Worm (Caenorhabditis elegans) whole organism, L4 larva: Measurements from ENCODE around the gene sru-31.

Source experiments
- F10B5.3 ChIP-seq: sonication (generic microtip); optimal IDR thresholded peaks from 2 replicates; lab custom pipeline; 2016; ENCODE audit warnings: mild to moderate bottlenecking, missing genetic modification characterization, missing compliant biosample characterization
- F26F4.8 ChIP-seq: fragments of 200-800 bp; sonication (Bioruptor generic); conservative IDR thresholded peaks from 2 replicates; pipeline ENCODE4 v1.3.6; 2022; ENCODE audit warnings: missing genetic modification characterization, missing compliant biosample characterization
- F49E8.2 ChIP-seq: sonication (generic microtip); optimal IDR thresholded peaks from 2 replicates; lab custom pipeline; 2016; ENCODE audit warnings: missing compliant biosample characterization, mild to moderate bottlenecking, missing genetic modification characterization, borderline replicate concordance
- R02D3.7 ChIP-seq: fragments of 150-350 bp; sonication (generic microtip); optimal IDR thresholded peaks from 3 replicates; lab custom pipeline; 2014; ENCODE audit warnings: missing biosample characterization, missing genetic modification characterization
- ZK337.2 ChIP-seq: fragments of 200-800 bp; sonication (Bioruptor generic); IDR thresholded peaks from 2 replicates; pipeline ENCODE4 v1.3.6; 2022; ENCODE audit warnings: missing genetic modification reagents, missing genetic modification characterization, missing compliant biosample characterization
- dpl-1 ChIP-seq: fragments of 150-350 bp; optimal IDR thresholded peaks from 2 replicates; lab custom pipeline; 2014; ENCODE audit warnings: missing biosample characterization, missing genetic modification reagents, missing genetic modification characterization
- fkh-10 ChIP-seq: fragments of 150-350 bp; optimal IDR thresholded peaks from 2 replicates; lab custom pipeline; 2014; ENCODE audit warnings: missing biosample characterization, missing genetic modification reagents, missing genetic modification characterization
- lin-13 ChIP-seq: fragments of 150-350 bp; optimal IDR thresholded peaks from 2 replicates; lab custom pipeline; 2014; ENCODE audit warnings: missing biosample characterization, missing genetic modification reagents, missing genetic modification characterization
- lin-15B ChIP-seq: fragments of 150-350 bp; sonication (generic microtip); optimal IDR thresholded peaks from 3 replicates; lab custom pipeline; 2014; ENCODE audit warnings: missing biosample characterization, missing genetic modification characterization
- nhr-28 ChIP-seq: fragments of 150-350 bp; optimal IDR thresholded peaks from 2 replicates; lab custom pipeline; 2014; ENCODE audit warnings: missing biosample characterization, missing genetic modification characterization
- pqm-1 ChIP-seq: sonication (generic microtip); optimal IDR thresholded peaks from 2 replicates; lab custom pipeline; 2017; ENCODE audit warnings: missing biosample characterization, missing genetic modification characterization
- tra-1 ChIP-seq: fragments of 200-800 bp; sonication (Bioruptor generic); IDR thresholded peaks from 2 replicates; pipeline ENCODE4 v1.3.6; 2022; ENCODE audit warnings: missing genetic modification reagents, missing genetic modification characterization, missing compliant biosample characterization
- unc-39 ChIP-seq: sonication (generic microtip); optimal IDR thresholded peaks from 2 replicates; lab custom pipeline; 2017; ENCODE audit warnings: missing biosample characterization, missing genetic modification characterization

DNA sequence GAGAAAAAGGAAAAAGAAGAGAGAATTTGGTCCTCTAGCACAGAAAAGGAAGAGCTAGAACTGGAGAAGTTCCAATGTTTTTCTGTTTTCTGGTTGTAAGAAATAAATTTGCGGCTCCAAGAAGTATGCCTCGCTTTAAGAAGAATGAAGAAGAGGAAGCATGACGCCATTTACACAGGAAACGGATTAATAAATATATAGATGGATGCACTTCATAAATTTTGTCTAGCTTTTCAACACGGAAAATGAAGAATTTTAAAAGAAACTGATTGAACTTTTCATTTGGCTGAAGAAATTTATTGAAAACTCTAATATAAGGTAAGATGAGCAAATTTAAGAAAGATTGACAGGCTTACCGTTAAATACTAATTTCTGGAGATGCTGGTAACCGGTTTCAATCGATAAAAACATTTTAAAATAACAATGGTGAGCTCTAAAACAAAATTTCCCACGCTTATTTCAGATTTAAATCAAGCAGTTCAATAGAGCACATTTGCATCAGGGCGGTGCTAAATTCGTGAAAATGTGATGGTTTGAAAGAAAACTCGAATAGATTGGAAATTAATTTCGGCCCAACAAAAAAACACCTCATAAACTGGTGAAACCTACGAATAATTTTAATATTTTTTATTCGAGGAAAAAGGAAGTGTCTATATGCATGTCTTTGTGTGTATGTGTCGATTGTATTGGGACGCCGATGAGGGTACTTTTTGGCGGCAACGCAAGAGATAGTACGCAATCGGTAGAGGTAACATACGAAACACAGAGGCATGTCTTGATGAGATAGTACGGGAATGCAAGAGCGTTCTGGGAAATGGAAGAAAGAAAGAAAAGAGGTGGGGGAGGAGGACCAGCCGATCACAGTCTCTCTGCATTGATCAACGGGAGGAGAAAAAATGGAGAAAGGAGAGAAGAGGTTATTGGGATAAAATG, 39.7 kb downstream of the sru-31 start:
- TF ChIP-seq dpl-1 (GFP tag; lab: Kevin White, UChicago): peak; percentile 46
- no peak for TF ChIP-seq R02D3.7
- no peak for TF ChIP-seq ZK337.2 (GFP tag; lab: Robert Waterston, UW)
- TF ChIP-seq F10B5.3 (tag; lab: Kevin White, UChicago): no peak
- no peak for TF ChIP-seq lin-13 (GFP tag; lab: Kevin White, UChicago)
- TF ChIP-seq tra-1 (GFP tag; lab: Robert Waterston, UW): no peak
- TF ChIP-seq unc-39: no peak
- TF ChIP-seq fkh-10: no peak
- TF ChIP-seq lin-15B: no peak
- no peak for TF ChIP-seq F49E8.2 (tag; lab: Kevin White, UChicago)
- peak; percentile 45 for TF ChIP-seq nhr-28 (tag; lab: Kevin White, UChicago)
- no peak for TF ChIP-seq F26F4.8 (GFP tag; lab: Robert Waterston, UW)
- TF ChIP-seq pqm-1 (tag; lab: Kevin White, UChicago): no peak
